Worm (Caenorhabditis elegans) whole organism, L4 larva: ENCODE results near the gene hdl-2.

Experiments
- F10B5.3 ChIP-seq: sonication (generic microtip); optimal IDR thresholded peaks from 2 replicates; lab custom pipeline; 2016; ENCODE audit warnings: mild to moderate bottlenecking, missing genetic modification characterization, missing compliant biosample characterization
- F44E2.7 ChIP-seq: fragments of 200-800 bp; sonication (Bioruptor generic); IDR thresholded peaks from 2 replicates; pipeline ENCODE4 v2.1.2; 2022; ENCODE audit warnings: missing genetic modification characterization, missing compliant biosample characterization
- T26A8.4 ChIP-seq: fragments of 200-800 bp; sonication (Bioruptor generic); IDR thresholded peaks from 2 replicates; pipeline ENCODE4 v1.3.6; 2022; ENCODE audit warnings: missing genetic modification characterization, missing compliant biosample characterization
- Y105C5A.15 ChIP-seq: fragments of 200-800 bp; sonication (Bioruptor generic); IDR thresholded peaks from 2 replicates; pipeline ENCODE4 v1.3.6; 2022; ENCODE audit warnings: missing genetic modification characterization, missing compliant biosample characterization
- ZK337.2 ChIP-seq: fragments of 200-800 bp; sonication (Bioruptor generic); IDR thresholded peaks from 2 replicates; pipeline ENCODE4 v1.3.6; 2022; ENCODE audit warnings: missing genetic modification reagents, missing genetic modification characterization, missing compliant biosample characterization
- ZK546.5 ChIP-seq, 2 experiments: sonication (generic microtip); optimal IDR thresholded peaks; 2 replicates each; lab custom pipeline; 2017; ENCODE audit warnings: missing biosample characterization in 2 of 2, missing genetic modification characterization in 2 of 2
- aha-1 ChIP-seq: fragments of 150-350 bp; peaks from one replicate; lab custom pipeline; 2014; ENCODE audit warnings: missing biosample characterization, missing genetic modification characterization
- arid-1 ChIP-seq: fragments of 200-800 bp; sonication (Bioruptor generic); conservative IDR thresholded peaks from 2 replicates; pipeline ENCODE4 v1.3.6; 2022; ENCODE audit warnings: missing genetic modification reagents, missing genetic modification characterization, missing compliant biosample characterization
- ceh-28 ChIP-seq: fragments of 150-350 bp; optimal IDR thresholded peaks from 2 replicates; lab custom pipeline; 2014; ENCODE audit warnings: missing biosample characterization, missing genetic modification reagents, missing genetic modification characterization
- ceh-44 ChIP-seq: fragments of 200-800 bp; sonication (Bioruptor generic); IDR thresholded peaks from 2 replicates; pipeline ENCODE4 v1.3.6; 2022; ENCODE audit warnings: missing genetic modification reagents, missing genetic modification characterization, missing compliant biosample characterization
- ces-1 ChIP-seq: fragments of 150-350 bp; sonication (generic microtip); optimal IDR thresholded peaks from 4 replicates; lab custom pipeline; 2014; ENCODE audit warnings: missing biosample characterization, missing genetic modification reagents, missing genetic modification characterization
- cey-2 ChIP-seq: sonication (generic microtip); optimal IDR thresholded peaks from 3 replicates; lab custom pipeline; 2017; ENCODE audit warnings: missing genetic modification characterization, mild to moderate bottlenecking, missing compliant biosample characterization, antibody characterized with exemption, borderline replicate concordance; ENCODE audit not compliant: insufficient read depth
- daf-16 ChIP-seq, 3 experiments: sonication (generic microtip); optimal IDR thresholded peaks; 2 replicates each; lab custom pipeline; 2016 to 2017; ENCODE audit warnings: missing genetic modification characterization in 3 of 3, missing genetic modification reagents in 3 of 3, mild to moderate bottlenecking in 2 of 3, missing compliant biosample characterization in 2 of 3, missing biosample characterization in 1 of 3, moderate library complexity in 1 of 3
- dmd-6 ChIP-seq: fragments of 200-800 bp; sonication (Bioruptor generic); IDR thresholded peaks from 2 replicates; pipeline ENCODE4 v1.3.6; 2022; ENCODE audit warnings: missing genetic modification reagents, missing genetic modification characterization, missing compliant biosample characterization
- dpl-1 ChIP-seq: fragments of 150-350 bp; optimal IDR thresholded peaks from 2 replicates; lab custom pipeline; 2014; ENCODE audit warnings: missing biosample characterization, missing genetic modification reagents, missing genetic modification characterization
- dve-1 ChIP-seq: sonication (generic microtip); optimal IDR thresholded peaks from 2 replicates; lab custom pipeline; 2017; ENCODE audit warnings: antibody characterized with exemption, mild to moderate bottlenecking, missing genetic modification characterization, missing compliant biosample characterization; ENCODE audit not compliant: insufficient read depth
- hlh-11 ChIP-seq: fragments of 200-800 bp; sonication (Bioruptor generic); optimal IDR thresholded peaks from 2 replicates; lab custom pipeline; 2018; ENCODE audit warnings: mild to moderate bottlenecking, missing genetic modification characterization, missing compliant biosample characterization
- hlh-30 ChIP-seq: sonication (generic microtip); optimal IDR thresholded peaks from 2 replicates; lab custom pipeline; 2017; ENCODE audit warnings: antibody characterized with exemption, mild to moderate bottlenecking, missing genetic modification characterization, missing compliant biosample characterization; ENCODE audit not compliant: insufficient read depth
- hmg-1.1 ChIP-seq: fragments of 200-800 bp; sonication (Bioruptor generic); IDR thresholded peaks from 2 replicates; pipeline ENCODE4 v1.3.6; 2022; ENCODE audit warnings: missing genetic modification reagents, missing genetic modification characterization, missing compliant biosample characterization
- lim-7 ChIP-seq: fragments of 200-800 bp; sonication (Bioruptor generic); IDR thresholded peaks from 2 replicates; pipeline ENCODE4 v1.3.6; 2022; ENCODE audit warnings: missing genetic modification characterization, missing compliant biosample characterization
- lin-1 ChIP-seq: fragments of 200-800 bp; sonication (Bioruptor generic); IDR thresholded peaks from 2 replicates; pipeline ENCODE4 v1.3.6; 2022; ENCODE audit warnings: missing genetic modification reagents, missing genetic modification characterization, missing compliant biosample characterization
- lin-13 ChIP-seq: fragments of 150-350 bp; optimal IDR thresholded peaks from 2 replicates; lab custom pipeline; 2014; ENCODE audit warnings: missing biosample characterization, missing genetic modification reagents, missing genetic modification characterization
- lsy-2 ChIP-seq, 2 experiments: fragments of 150-350 bp in 1 of 2; sonication (generic microtip) in 1 of 2; optimal IDR thresholded peaks; 2 replicates each; lab custom pipeline; 2014 to 2017; ENCODE audit warnings: missing biosample characterization in 2 of 2, missing genetic modification characterization in 2 of 2
- mdl-1 ChIP-seq, 2 experiments: fragments of 150-350 bp in 1 of 2; sonication (generic microtip) in 1 of 2; optimal IDR thresholded peaks; 2 replicates each; lab custom pipeline; 2014 to 2017; ENCODE audit warnings: missing biosample characterization in 2 of 2, missing genetic modification characterization in 2 of 2
- mep-1 ChIP-seq: fragments of 150-350 bp; sonication (generic microtip); optimal IDR thresholded peaks from 3 replicates; lab custom pipeline; 2014; ENCODE audit warnings: missing biosample characterization, missing genetic modification characterization
- mes-2 ChIP-seq: sonication (generic microtip); optimal IDR thresholded peaks from 2 replicates; lab custom pipeline; 2016; ENCODE audit warnings: missing genotype, mild to moderate bottlenecking, missing genetic modification characterization, missing compliant biosample characterization; ENCODE audit not compliant: poor library complexity, severe bottlenecking
- mxl-3 ChIP-seq: fragments of 200-800 bp; sonication (Bioruptor generic); optimal IDR thresholded peaks from 2 replicates; lab custom pipeline; 2018; ENCODE audit warnings: mild to moderate bottlenecking, missing genetic modification characterization, missing compliant biosample characterization
- nhr-10 ChIP-seq: fragments of 150-350 bp; optimal IDR thresholded peaks from 2 replicates; lab custom pipeline; 2014; ENCODE audit warnings: missing biosample characterization, missing genetic modification characterization
- nhr-102 ChIP-seq: sonication (generic microtip); optimal IDR thresholded peaks from 2 replicates; lab custom pipeline; 2016; ENCODE audit warnings: mild to moderate bottlenecking, missing genetic modification characterization, moderate library complexity, missing compliant biosample characterization
- nhr-11 ChIP-seq: fragments of 150-350 bp; optimal IDR thresholded peaks from 2 replicates; lab custom pipeline; 2014; ENCODE audit warnings: missing biosample characterization, missing genetic modification characterization
- nhr-111 ChIP-seq: fragments of 200-800 bp; sonication (Bioruptor generic); optimal IDR thresholded peaks from 2 replicates; lab custom pipeline; 2018; ENCODE audit warnings: mild to moderate bottlenecking, missing genetic modification characterization, missing compliant biosample characterization
- nhr-28 ChIP-seq: fragments of 150-350 bp; optimal IDR thresholded peaks from 2 replicates; lab custom pipeline; 2014; ENCODE audit warnings: missing biosample characterization, missing genetic modification characterization
- nhr-41 ChIP-seq: fragments of 200-800 bp; sonication (Bioruptor generic); IDR thresholded peaks from 2 replicates; pipeline ENCODE4 v1.3.6; 2022; ENCODE audit warnings: missing genetic modification reagents, missing genetic modification characterization, missing compliant biosample characterization
- nhr-42 ChIP-seq: fragments of 200-800 bp; sonication (Bioruptor generic); IDR thresholded peaks from 2 replicates; pipeline ENCODE4 v1.3.6; 2022; ENCODE audit warnings: missing genetic modification characterization, missing compliant biosample characterization
- nhr-77 ChIP-seq: fragments of 150-350 bp; optimal IDR thresholded peaks from 2 replicates; lab custom pipeline; 2014; ENCODE audit warnings: missing biosample characterization, missing genetic modification characterization
- pha-4 ChIP-seq, 2 experiments: fragments of 150-350 bp in 1 of 2; fragments of 200-800 bp in 1 of 2; sonication (Bioruptor generic) in 1 of 2; IDR thresholded peaks in 1 of 2; optimal IDR thresholded peaks in 1 of 2; 2 replicates each; pipeline versions ENCODE4 v1.3.6 to Lab custom; 2014 to 2022; ENCODE audit warnings: missing genetic modification characterization in 2 of 2, missing genetic modification reagents in 2 of 2, missing biosample characterization in 1 of 2, missing compliant biosample characterization in 1 of 2
- pqm-1 ChIP-seq: sonication (generic microtip); optimal IDR thresholded peaks from 2 replicates; lab custom pipeline; 2017; ENCODE audit warnings: missing biosample characterization, missing genetic modification characterization
- rbr-2 ChIP-seq: sonication (generic microtip); optimal IDR thresholded peaks from 2 replicates; lab custom pipeline; 2016; ENCODE audit warnings: missing genotype, missing genetic modification characterization, missing compliant biosample characterization
- saeg-2 ChIP-seq: fragments of 200-800 bp; sonication (Bioruptor generic); IDR thresholded peaks from 2 replicates; pipeline ENCODE4 v1.3.6; 2022; ENCODE audit warnings: missing genetic modification reagents, missing genetic modification characterization, missing compliant biosample characterization
- snpc-1.2 ChIP-seq: fragments of 200-800 bp; sonication (Bioruptor generic); IDR thresholded peaks from 2 replicates; pipeline ENCODE4 v1.3.6; 2022; ENCODE audit warnings: missing genetic modification reagents, missing genetic modification characterization, missing compliant biosample characterization
- tra-1 ChIP-seq: fragments of 200-800 bp; sonication (Bioruptor generic); IDR thresholded peaks from 2 replicates; pipeline ENCODE4 v1.3.6; 2022; ENCODE audit warnings: missing genetic modification reagents, missing genetic modification characterization, missing compliant biosample characterization
- zfp-3 ChIP-seq: fragments of 200-800 bp; sonication (Bioruptor generic); conservative IDR thresholded peaks from 2 replicates; pipeline ENCODE4 v1.3.6; 2022; ENCODE audit warnings: missing genetic modification reagents, missing genetic modification characterization, missing compliant biosample characterization

hdl-2 gene

ce11 chrIV:8830591-8830990 is 43.4 kb upstream of the hdl-2 start, which contains the start of gene T28C6.8:
Gene T28C6.8, minus strand, starts transcription at chrIV:8830727.
- TF ChIP-seq daf-16 (GFP tag; optimal IDR thresholded peaks at IDR 0.05; lab: Kevin White, UChicago) (no peak), daf-16 (tag; optimal IDR thresholded peaks at IDR 0.05; lab: Kevin White, UChicago) (peak; percentile 93), T26A8.4 (GFP tag; lab: Robert Waterston, UW) (peak; percentile 67), snpc-1.2 (GFP tag; lab: Robert Waterston, UW) (no peak), Y105C5A.15 (GFP tag; lab: Robert Waterston, UW) (no peak), arid-1 (GFP tag; lab: Robert Waterston, UW) (no peak), hmg-1.1 (0 out of 2 replicates have a peak, but pooled peaks have one; percentile 46), mxl-3 (GFP tag; lab: Kevin White, UChicago) (peak; percentile 83), nhr-111 (GFP tag; lab: Kevin White, UChicago) (no peak), hlh-11 (tag; lab: Kevin White, UChicago) (peak; percentile 84), cey-2 (tag; lab: Kevin White, UChicago) (peak; percentile 33), nhr-28 (peak; percentile 88), F10B5.3 (tag; lab: Kevin White, UChicago) (no peak), ceh-28 (tag; lab: Kevin White, UChicago) (no peak), nhr-77 (tag; lab: Kevin White, UChicago) (peak; percentile 77), nhr-11 (tag; lab: Kevin White, UChicago) (peak; percentile 64), lin-1 (GFP tag; lab: Robert Waterston, UW) (0 out of 2 replicates have a peak, but pooled peaks have one; percentile 25), lin-13 (GFP tag; lab: Kevin White, UChicago) (peak; percentile 16), pha-4 (GFP tag; IDR thresholded peaks at IDR 0.05; lab: Robert Waterston, UW) (no peak), pha-4 (tag; optimal IDR thresholded peaks at IDR 0.05; lab: Kevin White, UChicago) (no peak), mep-1 (tag; lab: Kevin White, UChicago) (peak; percentile 23), ZK546.5 (tag; optimal IDR thresholded peaks at IDR 0.05; lab: Kevin White, UChicago) (no peak), F44E2.7 (no peak), ces-1 (GFP tag; lab: Kevin White, UChicago) (no peak), nhr-10 (tag; lab: Kevin White, UChicago) (no peak), lim-7 (no peak), zfp-3 (no peak), ceh-44 (GFP tag; lab: Robert Waterston, UW) (no peak), lsy-2 (tag; optimal IDR thresholded peaks at IDR 0.05; lab: Kevin White, UChicago) (peak in 1 of 2 experiments; percentile 39), mdl-1 (tag; optimal IDR thresholded peaks at IDR 0.05; lab: Kevin White, UChicago) (peak in 1 of 2 experiments; percentile 47), rbr-2 (tag; lab: Kevin White, UChicago) (no peak), nhr-102 (tag; lab: Kevin White, UChicago) (no peak), mes-2 (tag; lab: Kevin White, UChicago) (peak; percentile 29), nhr-41 (no peak), aha-1 (tag; lab: Kevin White, UChicago) (peak; percentile 77), tra-1 (GFP tag; lab: Robert Waterston, UW) (no peak), pqm-1 (tag; lab: Kevin White, UChicago) (peak; percentile 22), ZK337.2 (GFP tag; lab: Robert Waterston, UW) (no peak), dpl-1 (GFP tag; lab: Kevin White, UChicago) (peak; percentile 26), saeg-2 (GFP tag; lab: Robert Waterston, UW) (no peak), hlh-30 (tag; lab: Kevin White, UChicago) (peak; percentile 68), nhr-42 (GFP tag; lab: Robert Waterston, UW) (no peak), dmd-6 (GFP tag; lab: Robert Waterston, UW) (peak; percentile 46), dve-1 (tag; lab: Kevin White, UChicago) (peak; percentile 43)
- TF ChIP-seq, all 104 proteins: peak for 21
